Fruit fly (Drosophila melanogaster): Measurements from ENCODE around the gene CG14421.
A peak's percentile ranks its signal among the peaks of the same experiment; 100 is the strongest.

The CG14421 gene

dm6 chrX:2941108-2941507 lies at the start of gene CG14421:
Gene CG14421 (plus strand): TSS chrX:2941408.
- TF ChIP-seq CG17801 (GFP tag; optimal IDR thresholded peaks at IDR 0.05; ENCODE audit: partially characterized antibody) = no peak

DNA sequence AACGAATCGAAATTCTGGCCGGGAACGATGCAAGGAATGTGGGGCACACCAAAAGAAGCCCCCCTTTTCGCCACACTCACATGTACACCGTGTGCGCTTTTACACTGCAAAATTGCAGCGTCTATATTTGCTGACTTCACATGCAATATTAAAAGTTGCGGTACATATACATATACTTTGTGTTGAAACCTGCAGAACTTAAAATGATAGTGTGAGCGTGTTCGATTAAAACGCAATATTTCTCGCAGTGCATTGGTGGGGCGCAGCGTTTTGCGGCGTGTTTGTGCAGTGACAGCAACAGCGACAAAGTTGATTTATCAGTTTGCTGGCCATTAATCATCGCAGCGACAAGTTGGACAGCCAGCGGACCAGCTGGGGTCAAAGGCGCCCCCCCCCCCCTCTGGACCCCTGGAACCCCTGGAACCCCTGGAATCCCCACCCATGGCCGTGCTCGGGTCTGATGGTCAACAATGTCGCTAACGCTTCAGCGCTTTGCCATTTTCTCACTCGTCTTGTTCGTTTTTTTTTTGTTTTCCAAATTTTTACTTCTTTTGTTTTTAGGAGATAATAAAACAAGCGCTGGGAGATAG lies 34.0 kb upstream of the CG14421 start:
- no peak for TF ChIP-seq CG17801 (GFP tag; optimal IDR thresholded peaks at IDR 0.05; ENCODE audit: partially characterized antibody)

DNA sequence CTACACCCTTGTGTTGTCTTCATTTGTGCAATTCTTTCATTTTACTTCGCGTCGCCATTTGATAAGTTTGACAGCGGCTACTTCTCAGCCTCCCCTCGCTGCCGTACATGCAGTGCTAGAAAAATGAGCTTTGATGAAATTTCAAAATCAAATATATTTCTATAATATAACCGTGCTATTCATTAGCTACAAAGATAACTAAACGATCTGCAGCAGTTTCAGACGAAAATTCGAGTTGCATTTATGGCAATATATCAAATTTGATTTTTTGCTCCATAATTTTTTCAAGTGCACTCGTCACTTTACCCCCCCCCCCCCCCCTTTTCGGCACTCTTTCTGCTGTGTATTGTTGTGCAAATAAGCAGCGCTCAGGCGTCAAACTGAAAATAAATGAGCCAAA lies 28.6 kb upstream of the CG14421 start:
- TF ChIP-seq CG17801 (GFP tag; optimal IDR thresholded peaks at IDR 0.05; ENCODE audit: partially characterized antibody) = no peak

- TF ChIP-seq CG17801 (GFP tag; optimal IDR thresholded peaks at IDR 0.05; ENCODE audit: partially characterized antibody) = no peak
Measured at dm6 chrX:2914091-2914490, 27.1 kb upstream of the CG14421 start.

- TF ChIP-seq CG17801 (GFP tag; optimal IDR thresholded peaks at IDR 0.05; ENCODE audit: partially characterized antibody) = no peak
Measured at dm6 chrX:2915108-2915507, 26.1 kb upstream of the CG14421 start.

DNA sequence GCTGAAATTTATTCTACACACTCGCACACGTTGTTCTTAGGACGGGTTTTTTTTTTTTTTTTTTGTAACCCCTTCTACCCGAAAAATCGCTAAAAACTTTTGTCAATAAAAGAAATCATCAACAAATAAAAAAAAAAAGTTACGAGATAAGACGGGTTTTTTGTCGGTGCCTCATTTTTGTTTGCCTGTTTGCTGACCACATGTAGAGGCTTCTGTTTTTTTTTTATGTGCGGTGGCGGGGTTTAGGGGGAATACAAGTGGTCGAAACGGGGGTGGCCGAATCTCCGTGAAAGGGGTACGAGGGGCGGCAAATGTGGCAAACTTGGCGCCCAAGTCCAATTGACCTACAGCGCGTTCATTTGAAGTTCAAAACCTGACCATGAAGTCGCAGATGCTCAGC lies 22.7 kb upstream of the CG14421 start:
- TF ChIP-seq CG17801 (GFP tag; optimal IDR thresholded peaks at IDR 0.05; ENCODE audit: partially characterized antibody) = no peak

- TF ChIP-seq CG17801 (GFP tag; optimal IDR thresholded peaks at IDR 0.05; ENCODE audit: partially characterized antibody) = no peak
Measured at dm6 chrX:2919742-2920141, 21.5 kb upstream of the CG14421 start, which contains the start of gene CG3588. Gene CG3588 (plus strand): TSS chrX:2919770.

- no peak for TF ChIP-seq CG17801 (GFP tag; optimal IDR thresholded peaks at IDR 0.05; ENCODE audit: partially characterized antibody)
Measured at dm6 chrX:2927158-2927557, 14.1 kb upstream of the CG14421 start, which contains the start of gene CG14424. Gene CG14424 (minus strand): TSS chrX:2927258.

DNA sequence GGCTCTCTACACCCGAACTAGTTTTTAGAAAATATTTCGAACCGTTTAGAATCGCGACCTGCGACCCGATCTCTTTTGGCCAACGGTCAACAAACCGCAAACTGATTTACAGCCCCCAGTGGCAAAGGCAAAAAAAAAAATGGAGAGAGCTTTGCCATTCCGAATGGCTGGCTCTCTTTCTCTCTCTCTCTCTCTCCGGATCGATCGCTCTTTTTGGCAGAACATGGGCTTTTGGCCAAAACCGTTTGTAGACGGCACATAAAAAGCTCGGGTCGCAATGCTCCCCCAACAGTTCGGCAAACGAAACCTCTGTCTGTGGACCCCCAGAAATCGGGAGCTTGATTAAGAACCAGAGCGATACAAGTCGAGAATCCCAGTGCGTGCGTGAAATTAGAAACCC lies 11.7 kb upstream of the CG14421 start, which contains the start of gene CG32793:
Gene CG32793 (plus strand): TSS at position 301 of the 400 bp plus-strand sequence.
- no peak for TF ChIP-seq CG17801 (GFP tag; optimal IDR thresholded peaks at IDR 0.05; ENCODE audit: partially characterized antibody)

dm6 chrX:2934827-2935226 lies 6.4 kb upstream of the CG14421 start, which contains the start of gene CG3592:
Gene CG3592 (plus strand): TSS chrX:2935127.
- no peak for TF ChIP-seq CG17801 (GFP tag; optimal IDR thresholded peaks at IDR 0.05; ENCODE audit: partially characterized antibody)

dm6 chrX:2936727-2937126 lies 4.5 kb upstream of the CG14421 start, which contains the start of gene CG3598:
Gene CG3598 (plus strand): TSS chrX:2937027.
- no peak for TF ChIP-seq CG17801 (GFP tag; optimal IDR thresholded peaks at IDR 0.05; ENCODE audit: partially characterized antibody)

DNA sequence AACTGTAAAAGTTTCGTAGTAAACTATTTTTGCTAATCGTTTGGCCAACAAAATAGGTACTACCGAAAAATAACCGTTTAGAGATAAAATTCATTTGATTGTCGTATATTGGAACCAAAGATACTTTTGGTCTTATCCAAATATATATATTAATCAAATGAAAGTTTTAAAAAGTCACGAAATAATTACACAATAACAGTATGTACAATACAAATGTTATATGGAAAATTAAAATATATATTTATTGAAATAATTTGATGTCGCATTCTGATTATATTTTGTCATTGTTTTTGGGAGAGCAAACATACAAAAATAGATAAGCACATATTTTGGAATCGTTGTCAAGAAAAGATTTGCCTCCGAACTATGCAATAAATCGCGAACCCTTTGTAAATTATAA lies 2.7 kb upstream of the CG14421 start, which contains the start of gene CG14420:
Gene CG14420 (plus strand): TSS at position 301 of the 400 bp plus-strand sequence.
- no peak for TF ChIP-seq CG17801 (GFP tag; optimal IDR thresholded peaks at IDR 0.05; ENCODE audit: partially characterized antibody)

DNA sequence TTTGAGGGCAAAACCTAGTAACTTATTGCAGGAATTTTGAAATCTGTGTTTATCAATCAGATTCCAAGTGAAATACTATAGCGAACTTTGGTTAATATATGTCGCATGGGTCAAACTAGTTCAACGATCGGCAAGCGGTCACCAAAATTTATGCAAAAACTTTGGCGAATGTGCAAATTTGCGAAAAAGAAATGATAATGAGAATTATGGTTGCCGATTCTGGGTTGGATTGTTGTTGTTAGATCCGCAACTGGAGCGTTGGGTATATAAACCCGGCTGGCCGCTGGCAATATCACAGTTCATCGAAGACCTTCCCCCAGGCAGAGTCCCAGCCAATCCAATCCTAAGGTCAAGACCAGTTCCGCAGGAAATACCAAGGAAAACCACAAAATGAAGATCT lies 1.9 kb downstream of the CG14421 start, which contains the start of gene CG14422:
Gene CG14422 (plus strand): TSS at position 301 of the 400 bp plus-strand sequence.
- TF ChIP-seq CG17801 (GFP tag; optimal IDR thresholded peaks at IDR 0.05; ENCODE audit: partially characterized antibody) = no peak

DNA sequence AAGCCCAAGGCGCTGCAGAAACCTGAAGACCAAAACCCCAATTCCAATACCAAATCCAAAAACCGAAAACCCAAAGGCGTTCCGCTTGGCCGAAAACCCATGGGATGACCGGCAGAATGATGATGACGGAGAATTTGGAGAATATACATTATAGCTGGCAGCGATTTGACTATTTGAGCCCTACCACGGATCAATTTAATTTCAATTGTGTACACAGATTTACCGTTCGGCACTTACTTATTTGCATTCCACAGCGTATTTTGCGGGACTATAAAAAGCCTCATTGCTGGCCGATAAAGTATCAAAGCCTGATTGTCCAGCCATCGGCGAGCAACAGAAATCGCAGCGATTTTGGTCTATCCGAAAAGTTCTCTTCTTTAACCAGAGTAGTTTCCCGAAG lies 3.9 kb downstream of the CG14421 start, which contains the start of gene CG14423:
Gene CG14423 (plus strand): TSS at position 301 of the 400 bp plus-strand sequence.
- TF ChIP-seq CG17801 (GFP tag; optimal IDR thresholded peaks at IDR 0.05; ENCODE audit: partially characterized antibody) = no peak

DNA sequence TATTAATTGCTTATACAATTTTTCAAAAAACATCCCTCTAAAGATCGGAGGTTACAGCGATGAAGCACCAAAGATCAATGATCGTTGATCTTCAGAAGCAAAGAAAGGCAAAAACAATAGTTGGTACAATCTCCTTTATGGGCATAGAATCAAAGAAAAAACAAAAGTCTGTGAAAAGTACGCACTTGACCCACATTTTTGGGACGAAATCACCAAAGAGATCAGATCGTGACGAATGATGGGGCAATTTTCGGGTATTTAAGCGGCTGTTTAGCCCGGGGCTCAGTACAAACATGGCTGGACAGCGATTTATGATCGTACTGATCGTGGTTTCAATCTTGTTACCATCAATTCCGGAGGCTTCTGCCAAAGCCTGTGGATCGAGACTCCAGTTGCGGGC lies 5.6 kb downstream of the CG14421 start, which contains the start of gene CG17959:
Gene CG17959 (plus strand): TSS at position 301 of the 400 bp plus-strand sequence.
- TF ChIP-seq CG17801 (GFP tag; optimal IDR thresholded peaks at IDR 0.05; ENCODE audit: partially characterized antibody) = no peak

DNA sequence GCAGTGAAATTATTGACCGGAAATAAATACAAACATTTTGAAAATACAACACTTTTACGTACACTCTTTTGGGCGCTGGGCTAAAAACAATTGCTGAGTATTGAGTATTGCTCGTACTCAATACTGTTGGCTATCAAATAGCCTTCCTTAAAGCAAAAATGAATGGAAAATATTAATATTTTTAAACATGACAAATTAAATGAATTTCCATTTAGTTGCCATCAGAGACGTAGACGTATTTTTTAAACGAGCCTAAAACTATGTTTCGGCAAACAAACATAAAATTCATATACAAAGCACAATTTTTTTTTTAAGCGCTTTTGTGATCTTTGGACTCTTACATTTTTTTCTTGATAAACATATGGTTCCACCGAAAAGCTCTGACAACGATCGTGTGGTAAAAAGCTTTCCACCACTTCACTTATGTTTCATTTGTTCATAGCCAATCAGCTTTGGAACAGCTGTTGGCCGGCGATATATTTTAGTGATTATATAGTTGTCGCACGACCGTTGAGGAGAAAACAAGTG lies 6.4 kb downstream of the CG14421 start, which contains the start of gene CG3603:
Gene CG3603 (plus strand): TSS at position 490 of the 528 bp plus-strand sequence.
- TF ChIP-seq CG17801 (GFP tag; optimal IDR thresholded peaks at IDR 0.05; ENCODE audit: partially characterized antibody) = peak; percentile 93

Measured in ovary, adult (tissue).